Fruit fly (Drosophila melanogaster): Measurements from ENCODE around the gene CG8813.

CG8813 gene

DNA sequence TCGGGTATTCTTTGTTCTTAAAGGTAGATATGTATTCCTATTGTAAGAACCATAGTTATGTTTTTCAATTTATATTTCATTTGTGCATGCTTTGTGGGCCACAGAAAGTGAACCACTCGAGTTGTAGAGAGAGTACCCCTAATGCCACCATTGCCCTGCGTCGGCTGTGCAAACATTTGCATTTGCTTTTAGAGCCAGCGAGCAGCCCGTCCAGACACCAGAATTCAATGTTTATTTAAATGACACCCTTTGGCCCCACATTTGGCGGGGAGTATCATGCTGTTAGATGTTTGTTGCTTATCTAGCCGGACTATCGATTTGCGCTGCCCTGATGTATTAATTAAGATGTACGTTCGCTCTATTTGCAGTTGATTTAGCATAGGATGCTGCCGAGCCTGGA is 4.9 kb upstream of the CG8813 start (continued):
- TF ChIP-seq jing (GFP tag; optimal IDR thresholded peaks at IDR 0.05) (no peak), ap (GFP tag; IDR thresholded peaks at IDR 0.05) (no peak), CG34376 (GFP tag; optimal IDR thresholded peaks at IDR 0.05) (no peak), bsh (GFP tag; optimal IDR thresholded peaks at IDR 0.05) (peak in 1 of 2 experiments; percentile 8), CG12155 (GFP tag; optimal IDR thresholded peaks at IDR 0.05) (no peak), CG10565 (GFP tag; optimal IDR thresholded peaks at IDR 0.05) (no peak), CG17385 (GFP tag; optimal IDR thresholded peaks at IDR 0.05) (peak; percentile 28), CG12236 (GFP tag; optimal IDR thresholded peaks at IDR 0.05) (no peak), CG13424 (tag; optimal IDR thresholded peaks at IDR 0.05) (peak; percentile 17), C15 (GFP tag; IDR thresholded peaks at IDR 0.05) (no peak), yki (optimal IDR thresholded peaks at IDR 0.05) (no peak), CG3847 (GFP tag; IDR thresholded peaks at IDR 0.05) (no peak), CG12659 (GFP tag; optimal IDR thresholded peaks at IDR 0.05) (peak; percentile 24), CG34224 (GFP tag; IDR thresholded peaks at IDR 0.05; ENCODE audit: partially characterized antibody) (no peak), HLHmδ (GFP tag; optimal IDR thresholded peaks at IDR 0.05) (peak; percentile 87), tx (GFP tag; optimal IDR thresholded peaks at IDR 0.05) (no peak), ham (GFP tag; IDR thresholded peaks at IDR 0.05) (no peak), CG7271 (tag; optimal IDR thresholded peaks at IDR 0.05) (no peak), Rfx (GFP tag; IDR thresholded peaks at IDR 0.05) (no peak), dpn (GFP tag; optimal IDR thresholded peaks at IDR 0.05) (no peak), CG2129 (GFP tag; IDR thresholded peaks at IDR 0.05; ENCODE audit: partially characterized antibody) (no peak), kah (GFP tag; optimal IDR thresholded peaks at IDR 0.05) (no peak), CrebB (tag; optimal IDR thresholded peaks at IDR 0.05) (peak; percentile 9), CG2199 (GFP tag; IDR thresholded peaks at IDR 0.05) (no peak), CG1603 (tag; optimal IDR thresholded peaks at IDR 0.05) (peak; percentile 48), Hr39 (optimal IDR thresholded peaks at IDR 0.05) (no peak), MTF-1 (GFP tag; optimal IDR thresholded peaks at IDR 0.05; ENCODE audit: borderline replicate concordance) (peak; percentile 34), pan (optimal IDR thresholded peaks at IDR 0.05) (no peak), pan (GFP tag; optimal IDR thresholded peaks at IDR 0.05 in 1 of 2, IDR thresholded peaks at IDR 0.05 in 1 of 2) (peak in 1 of 2 experiments; percentile 5), CG3726 (GFP tag; IDR thresholded peaks at IDR 0.05) (no peak), slp2 (GFP tag; optimal IDR thresholded peaks at IDR 0.05) (no peak), E2f2 (GFP tag; IDR thresholded peaks at IDR 0.05) (0 out of 2 replicates have a peak, but pooled peaks have one; percentile 10), her (GFP tag; optimal IDR thresholded peaks at IDR 0.05) (no peak), CG15269 (tag; optimal IDR thresholded peaks at IDR 0.05) (no peak), bowl (GFP tag; IDR thresholded peaks at IDR 0.05) (no peak), otp (GFP tag; IDR thresholded peaks at IDR 0.05) (peak; percentile 66; the same call in 1 of the 3 replicates), CG4820 (GFP tag; optimal IDR thresholded peaks at IDR 0.05) (no peak), Dek (tag; optimal IDR thresholded peaks at IDR 0.05) (no peak), gsb-n (tag; optimal IDR thresholded peaks at IDR 0.05) (no peak), CG2116 (GFP tag; optimal IDR thresholded peaks at IDR 0.05) (no peak), fd102C (GFP tag; optimal IDR thresholded peaks at IDR 0.05) (peak; percentile 14), abd-A (tag; optimal IDR thresholded peaks at IDR 0.05) (no peak), so (GFP tag; IDR thresholded peaks at IDR 0.05) (no peak), fu2 (GFP tag; optimal IDR thresholded peaks at IDR 0.05) (no peak), sens-2 (GFP tag; IDR thresholded peaks at IDR 0.05) (no peak), Myb (GFP tag; optimal IDR thresholded peaks at IDR 0.05) (no peak), CG1602 (GFP tag; optimal IDR thresholded peaks at IDR 0.05) (no peak), aop (GFP tag; IDR thresholded peaks at IDR 0.05) (peak; percentile 11; the same call in 1 of the 2 replicates), CG2712 (tag; optimal IDR thresholded peaks at IDR 0.05) (no peak), CG33213 (GFP tag; optimal IDR thresholded peaks at IDR 0.05) (no peak), HLH54F (GFP tag; optimal IDR thresholded peaks at IDR 0.05) (no peak), run (tag; optimal IDR thresholded peaks at IDR 0.05) (no peak), Atf6 (GFP tag; IDR thresholded peaks at IDR 0.05) (no peak)
